Fruit fly (Drosophila melanogaster) whole organism, embryonic: ENCODE data around the gene CG2076.

Experiments
- ATbp ChIP-seq: fragments of 200-800 bp; sonication (Bioruptor generic); optimal IDR thresholded peaks from 2 replicates; lab custom pipeline; 2017; ENCODE audit warnings: missing biosample characterization, mild to moderate bottlenecking, missing genetic modification characterization, missing genetic modification reagents
- Ada2b ChIP-seq: fragments of 200-800 bp; sonication (Bioruptor generic); IDR thresholded peaks from 2 replicates; pipeline ENCODE4 v1.3.6; 2022; ENCODE audit warnings: missing biosample characterization, missing genetic modification characterization
- Antp ChIP-seq: fragments of 200-800 bp; sonication (Bioruptor generic); optimal IDR thresholded peaks from 3 replicates; lab custom pipeline; 2016; ENCODE audit warnings: missing biosample characterization, missing genetic modification characterization
- Bdp1 ChIP-seq: fragments of 200-800 bp; sonication (Bioruptor generic); optimal IDR thresholded peaks from 3 replicates; lab custom pipeline; 2016; ENCODE audit warnings: missing biosample characterization, missing genetic modification characterization
- BtbVII ChIP-seq: fragments of 200-800 bp; sonication (Bioruptor generic); optimal IDR thresholded peaks from 3 replicates; lab custom pipeline; 2017; ENCODE audit warnings: missing biosample characterization, mild to moderate bottlenecking, missing genetic modification characterization
- CG10979 ChIP-seq: fragments of 200-800 bp; sonication (Bioruptor generic); optimal IDR thresholded peaks from 2 replicates; lab custom pipeline; 2018; ENCODE audit warnings: missing biosample characterization, mild to moderate bottlenecking, missing genetic modification characterization, moderate library complexity
- CG12071 ChIP-seq: fragments of 200-800 bp; sonication (Bioruptor generic); optimal IDR thresholded peaks from 3 replicates; lab custom pipeline; 2018; ENCODE audit warnings: missing biosample characterization, mild to moderate bottlenecking, missing genetic modification characterization
- CG12104 ChIP-seq: fragments of 200-800 bp; sonication (Bioruptor generic); optimal IDR thresholded peaks from 3 replicates; lab custom pipeline; 2016; ENCODE audit warnings: missing biosample characterization, missing genetic modification characterization
- CG12299 ChIP-seq: fragments of 200-800 bp; sonication (Bioruptor generic); optimal IDR thresholded peaks from 2 replicates; lab custom pipeline; 2018; ENCODE audit warnings: missing biosample characterization, mild to moderate bottlenecking, missing genetic modification characterization
- CG1233 ChIP-seq: fragments of 200-800 bp; sonication (Bioruptor generic); optimal IDR thresholded peaks from 4 replicates; lab custom pipeline; 2018; ENCODE audit warnings: missing biosample characterization, mild to moderate bottlenecking, missing genetic modification characterization
- CG12769 ChIP-seq: fragments of 200-800 bp; sonication (Bioruptor generic); optimal IDR thresholded peaks from 2 replicates; lab custom pipeline; 2019; ENCODE audit warnings: missing biosample characterization, mild to moderate bottlenecking, missing genetic modification characterization, moderate library complexity
- CG13775 ChIP-seq: fragments of 200-800 bp; sonication (Bioruptor generic); optimal IDR thresholded peaks from 3 replicates; lab custom pipeline; 2017; ENCODE audit warnings: missing biosample characterization, mild to moderate bottlenecking, missing genetic modification characterization
- CG15696 ChIP-seq: fragments of 200-800 bp; sonication (Bioruptor generic); optimal IDR thresholded peaks from 2 replicates; lab custom pipeline; 2019; ENCODE audit warnings: missing biosample characterization, mild to moderate bottlenecking, missing genetic modification characterization, moderate library complexity
- CG17385 ChIP-seq: fragments of 200-800 bp; sonication (Bioruptor generic); optimal IDR thresholded peaks from 3 replicates; lab custom pipeline; 2018; ENCODE audit warnings: missing biosample characterization, mild to moderate bottlenecking, missing genetic modification characterization
- CG18262 ChIP-seq: fragments of 200-800 bp; optimal IDR thresholded peaks from 3 replicates; lab custom pipeline; 2019; ENCODE audit warnings: missing biosample characterization, mild to moderate bottlenecking, missing genetic modification characterization, moderate library complexity
- CG2712 ChIP-seq: fragments of 200-800 bp; optimal IDR thresholded peaks from 3 replicates; lab custom pipeline; 2019; ENCODE audit warnings: missing biosample characterization, mild to moderate bottlenecking, missing genetic modification characterization, moderate library complexity
- CG2875 ChIP-seq: fragments of 200-800 bp; sonication (Bioruptor generic); optimal IDR thresholded peaks from 2 replicates; lab custom pipeline; 2017; ENCODE audit warnings: missing biosample characterization, mild to moderate bottlenecking, missing genetic modification characterization, missing genetic modification reagents
- CG2889 ChIP-seq: fragments of 200-800 bp; sonication (Bioruptor generic); IDR thresholded peaks from 3 replicates; pipeline ENCODE4 v1.3.6; 2022; ENCODE audit warnings: missing biosample characterization, missing genetic modification characterization
- CG31388 ChIP-seq: fragments of 200-800 bp; sonication (Bioruptor generic); optimal IDR thresholded peaks from 2 replicates; lab custom pipeline; 2016; ENCODE audit warnings: missing biosample characterization, missing genetic modification characterization
- CG3838 ChIP-seq: fragments of 200-800 bp; sonication (Bioruptor generic); optimal IDR thresholded peaks from 3 replicates; lab custom pipeline; 2016; ENCODE audit warnings: missing biosample characterization, missing genetic modification characterization
- CG3847 ChIP-seq: fragments of 200-800 bp; sonication (Bioruptor generic); IDR thresholded peaks from 2 replicates; pipeline ENCODE4 v1.3.6; 2022; ENCODE audit warnings: missing biosample characterization, missing genetic modification characterization
- CG4404 ChIP-seq: fragments of 200-800 bp; sonication (Bioruptor generic); IDR thresholded peaks from 2 replicates; pipeline ENCODE4 v1.3.6; 2022; ENCODE audit warnings: missing biosample characterization, missing genetic modification characterization
- CG4617 ChIP-seq: fragments of 200-800 bp; sonication (Bioruptor generic); optimal IDR thresholded peaks from 3 replicates; lab custom pipeline; 2016; ENCODE audit warnings: missing biosample characterization, missing genetic modification characterization, borderline replicate concordance
- CG6765 ChIP-seq: fragments of 200-800 bp; sonication (Bioruptor generic); optimal IDR thresholded peaks from 3 replicates; lab custom pipeline; 2017; ENCODE audit warnings: missing biosample characterization, mild to moderate bottlenecking, missing genetic modification characterization
- CG6791 ChIP-seq: fragments of 200-800 bp; sonication (Bioruptor generic); IDR thresholded peaks from 3 replicates; pipeline ENCODE4 v1.3.6; 2022; ENCODE audit warnings: missing biosample characterization, missing genetic modification characterization; ENCODE audit not compliant: partially characterized antibody
- CG6813 ChIP-seq: fragments of 200-800 bp; sonication (Bioruptor generic); optimal IDR thresholded peaks from 2 replicates; lab custom pipeline; 2017; ENCODE audit warnings: missing biosample characterization, missing genetic modification characterization, mild to moderate bottlenecking, moderate library complexity, missing genetic modification reagents
- CG7786 ChIP-seq: fragments of 200-800 bp; sonication (Bioruptor generic); optimal IDR thresholded peaks from 2 replicates; lab custom pipeline; 2016; ENCODE audit warnings: missing biosample characterization, missing genetic modification characterization
- CoRest ChIP-seq: fragments of 200-800 bp; sonication (Bioruptor generic); optimal IDR thresholded peaks from 3 replicates; lab custom pipeline; 2018; ENCODE audit warnings: missing biosample characterization, mild to moderate bottlenecking, missing genetic modification characterization, moderate library complexity
- Dll ChIP-seq: fragments of 200-800 bp; sonication (Bioruptor generic); IDR thresholded peaks from 4 replicates; pipeline ENCODE4 v1.3.6; 2022; ENCODE audit warnings: missing biosample characterization, missing genetic modification characterization; ENCODE audit not compliant: partially characterized antibody
- Doc3 ChIP-seq: fragments of 200-800 bp; sonication (Bioruptor generic); IDR thresholded peaks from 3 replicates; pipeline ENCODE4 v1.3.6; 2022; ENCODE audit warnings: missing biosample characterization, missing genetic modification characterization; ENCODE audit not compliant: partially characterized antibody
- Ets65A ChIP-seq: fragments of 200-800 bp; sonication (Bioruptor generic); peaks from one replicate; lab custom pipeline; 2016; ENCODE audit warnings: missing biosample characterization, missing genetic modification characterization
- Ets97D ChIP-seq: fragments of 200-800 bp; sonication (Bioruptor generic); optimal IDR thresholded peaks from 3 replicates; lab custom pipeline; 2016; ENCODE audit warnings: missing biosample characterization, missing genetic modification characterization
- Fer2 ChIP-seq: fragments of 200-800 bp; sonication (Bioruptor generic); optimal IDR thresholded peaks from 2 replicates; lab custom pipeline; 2018; ENCODE audit warnings: missing biosample characterization, mild to moderate bottlenecking, missing genetic modification characterization, moderate library complexity
- HLH3B ChIP-seq: fragments of 200-800 bp; sonication (Bioruptor generic); IDR thresholded peaks from 2 replicates; pipeline ENCODE4 v1.3.6; 2022; ENCODE audit warnings: missing biosample characterization, missing genetic modification characterization
- Hmx ChIP-seq: fragments of 200-800 bp; sonication (Bioruptor generic); optimal IDR thresholded peaks from 2 replicates; lab custom pipeline; 2016; ENCODE audit warnings: missing biosample characterization, missing genetic modification characterization
- Hr78 ChIP-seq, 2 experiments: fragments of 200-800 bp in 1 of 2; fragments of >200 bp in 1 of 2; sonication (Bioruptor generic) in 1 of 2; optimal IDR thresholded peaks; 2 replicates each; lab custom pipeline; 2017 to 2019; ENCODE audit warnings: missing biosample characterization in 2 of 2, missing genetic modification characterization in 2 of 2, mild to moderate bottlenecking in 1 of 2, moderate library complexity in 1 of 2
- Max ChIP-seq: fragments of 200-800 bp; sonication (Bioruptor generic); optimal IDR thresholded peaks from 2 replicates; lab custom pipeline; 2016; ENCODE audit warnings: missing biosample characterization, mild to moderate bottlenecking, missing genetic modification characterization
- Mrtf ChIP-seq: fragments of 200-800 bp; sonication (Bioruptor generic); IDR thresholded peaks from 3 replicates; pipeline ENCODE4 v1.3.6; 2022; ENCODE audit warnings: missing biosample characterization, missing genetic modification characterization
- Oaz ChIP-seq: fragments of 200-800 bp; sonication (Bioruptor generic); IDR thresholded peaks from 2 replicates; pipeline ENCODE4 v1.3.6; 2022; ENCODE audit warnings: missing biosample characterization, missing genetic modification characterization
- Poxn ChIP-seq: fragments of 200-800 bp; sonication (Bioruptor generic); IDR thresholded peaks from 2 replicates; pipeline ENCODE4 v1.3.6; 2022; ENCODE audit warnings: missing biosample characterization, missing genetic modification characterization
- Ravus ChIP-seq: fragments of 200-800 bp; sonication (Bioruptor generic); IDR thresholded peaks from 2 replicates; pipeline ENCODE4 v1.3.6; 2022; ENCODE audit warnings: missing biosample characterization, missing genetic modification characterization
- Scr ChIP-seq: fragments of 200-800 bp; sonication (Bioruptor generic); IDR thresholded peaks from 2 replicates; pipeline ENCODE4 v1.3.6; 2022; ENCODE audit warnings: missing biosample characterization, missing genetic modification characterization; ENCODE audit not compliant: partially characterized antibody
- bab2 ChIP-seq: fragments of 200-800 bp; sonication (Bioruptor generic); optimal IDR thresholded peaks from 2 replicates; lab custom pipeline; 2016; ENCODE audit warnings: missing biosample characterization, missing genetic modification characterization
- crol ChIP-seq: fragments of 200-800 bp; sonication (Bioruptor generic); IDR thresholded peaks from 2 replicates; pipeline ENCODE4 v1.3.6; 2022; ENCODE audit warnings: missing biosample characterization, missing genetic modification characterization
- fd64A ChIP-seq: fragments of 200-800 bp; sonication (Bioruptor generic); optimal IDR thresholded peaks from 3 replicates; lab custom pipeline; 2018; ENCODE audit warnings: missing biosample characterization, mild to moderate bottlenecking, missing genetic modification characterization
- insv ChIP-seq, 2 experiments: fragments of 200-800 bp; sonication (Bioruptor generic); optimal IDR thresholded peaks; 3 replicates each; lab custom pipeline; 2016 to 2018; ENCODE audit warnings: missing biosample characterization in 2 of 2, missing genetic modification characterization in 2 of 2
- ken ChIP-seq: fragments of 200-800 bp; sonication (Bioruptor generic); IDR thresholded peaks from 3 replicates; pipeline ENCODE4 v1.3.6; 2022; ENCODE audit warnings: missing biosample characterization, missing genetic modification characterization
- lab ChIP-seq: fragments of 200-800 bp; sonication (Bioruptor generic); optimal IDR thresholded peaks from 3 replicates; lab custom pipeline; 2017; ENCODE audit warnings: missing biosample characterization, missing genetic modification characterization, mild to moderate bottlenecking, moderate library complexity, missing genetic modification reagents
- pb ChIP-seq: fragments of 200-800 bp; sonication (Bioruptor generic); optimal IDR thresholded peaks from 3 replicates; lab custom pipeline; 2016; ENCODE audit warnings: missing biosample characterization, missing genetic modification characterization
- tin ChIP-seq: fragments of 200-800 bp; sonication (Bioruptor generic); optimal IDR thresholded peaks from 3 replicates; lab custom pipeline; 2016; ENCODE audit warnings: missing biosample characterization, missing genetic modification characterization

The CG2076 gene

dm6 chrX:11124749-11125508 is 34.9 kb downstream of the CG2076 start, which contains the start of gene Rpt3 (continued):
- no peak for TF ChIP-seq Ravus
- no peak for TF ChIP-seq CG2889 (GFP tag; lab: Robert Waterston, UW)
- no peak for TF ChIP-seq CG1233
- no peak for TF ChIP-seq tin (GFP tag; lab: Kevin White, UChicago)
- TF ChIP-seq Poxn (GFP tag; lab: Robert Waterston, UW) = no peak
- peak; percentile 65 for TF ChIP-seq Ets97D
- TF ChIP-seq Bdp1 (GFP tag; lab: Kevin White, UChicago) = no peak
- TF ChIP-seq CG7786 (GFP tag; lab: Kevin White, UChicago) = no peak
- TF ChIP-seq CG4404 (GFP tag; lab: Robert Waterston, UW) = no peak
- TF ChIP-seq CG12071 (GFP tag; lab: Kevin White, UChicago) = no peak
- no peak for TF ChIP-seq BtbVII (GFP tag; lab: Kevin White, UChicago)
- no peak for TF ChIP-seq ATbp (GFP tag; lab: Kevin White, UChicago)
- TF ChIP-seq lab (GFP tag; lab: Kevin White, UChicago) = no peak
- peak; percentile 34 for TF ChIP-seq CG2712
- no peak for TF ChIP-seq CG15696 (tag; lab: Kevin White, UChicago)
- TF ChIP-seq Max (GFP tag; lab: Kevin White, UChicago) = no peak
- TF ChIP-seq CG6813 (GFP tag; lab: Kevin White, UChicago) = no peak
- TF ChIP-seq Fer2 (tag; lab: Kevin White, UChicago) = no peak
- no peak for TF ChIP-seq CG3847 (GFP tag; lab: Robert Waterston, UW)
- no peak for TF ChIP-seq fd64A (GFP tag; lab: Kevin White, UChicago)
- peak; percentile 73 for TF ChIP-seq CG6791 (GFP tag; lab: Robert Waterston, UW)
- no peak for TF ChIP-seq Antp (GFP tag; lab: Kevin White, UChicago)
- TF ChIP-seq CG10979 (tag; lab: Kevin White, UChicago) = no peak
- TF ChIP-seq Doc3 (GFP tag; lab: Robert Waterston, UW) = peak; percentile 75
- no peak for TF ChIP-seq CG17385 (GFP tag; lab: Kevin White, UChicago)
- peak; percentile 66 to 96 for TF ChIP-seq insv (GFP tag; optimal IDR thresholded peaks at IDR 0.05; lab: Kevin White, UChicago)
- TF ChIP-seq CG12769 (tag; lab: Kevin White, UChicago) = no peak
- no peak for TF ChIP-seq CG12104 (GFP tag; lab: Kevin White, UChicago)
- TF ChIP-seq Mrtf (GFP tag; lab: Robert Waterston, UW) = no peak
- no peak for TF ChIP-seq CG6765 (GFP tag; lab: Kevin White, UChicago)
- no peak for TF ChIP-seq ken (GFP tag; lab: Robert Waterston, UW)
- peak; percentile 86 for TF ChIP-seq Dll (GFP tag; lab: Robert Waterston, UW)
- no peak for TF ChIP-seq Hr78 (GFP tag; optimal IDR thresholded peaks at IDR 0.05; lab: Kevin White, UChicago)
- TF ChIP-seq bab2 = no peak
- TF ChIP-seq CoRest (tag; lab: Kevin White, UChicago) = peak; percentile 6
- TF ChIP-seq crol = no peak
- TF ChIP-seq CG18262 (tag; lab: Kevin White, UChicago) = no peak
- TF ChIP-seq CG13775 (GFP tag; lab: Kevin White, UChicago) = peak; percentile 14
- no peak for TF ChIP-seq CG12299 (tag; lab: Kevin White, UChicago)
- peak; percentile 40 for TF ChIP-seq Ets65A (GFP tag; lab: Kevin White, UChicago)
- TF ChIP-seq Scr = peak; percentile 88
- TF ChIP-seq pb = no peak
- no peak for TF ChIP-seq Ada2b (GFP tag; lab: Robert Waterston, UW)
- TF ChIP-seq Hmx (GFP tag; lab: Kevin White, UChicago) = no peak
- TF ChIP-seq CG31388 (GFP tag; lab: Kevin White, UChicago) = no peak
- no peak for TF ChIP-seq HLH3B (GFP tag; lab: Robert Waterston, UW)
- no peak for TF ChIP-seq CG3838 (GFP tag; lab: Kevin White, UChicago)
- TF ChIP-seq Oaz (GFP tag; lab: Robert Waterston, UW) = no peak
- no peak for TF ChIP-seq CG2875 (GFP tag; lab: Kevin White, UChicago)
- TF ChIP-seq CG4617 (GFP tag; lab: Kevin White, UChicago) = peak; percentile 43
